Fruit fly (Drosophila melanogaster): ENCODE data around the gene Cp7Fc.
A peak's percentile ranks its signal among the peaks of the same experiment; 100 is the strongest.

Gene Cp7Fc

dm6 chrX:8455019-8455555 is 21.8 kb upstream of the Cp7Fc start, which contains the start of gene org-1 (continued):
- TF ChIP-seq fd64A (GFP tag; optimal IDR thresholded peaks at IDR 0.05) = peak; percentile 92
- TF ChIP-seq CG6689 (GFP tag; IDR thresholded peaks at IDR 0.05) = peak; percentile 98
- peak; percentile 96 for TF ChIP-seq sqz (GFP tag; optimal IDR thresholded peaks at IDR 0.05)
- TF ChIP-seq jigr1 (GFP tag; IDR thresholded peaks at IDR 0.05) = peak; percentile 97
- TF ChIP-seq seq (GFP tag; IDR thresholded peaks at IDR 0.05) = peak; percentile 97
- peak; percentile 92 for TF ChIP-seq CG2875 (GFP tag; optimal IDR thresholded peaks at IDR 0.05)
- peak; percentile 95 for TF ChIP-seq gsb-n (tag; optimal IDR thresholded peaks at IDR 0.05)
- TF ChIP-seq Kr (GFP tag; optimal IDR thresholded peaks at IDR 0.05) = peak; percentile 48
- TF ChIP-seq CG9215 (GFP tag; IDR thresholded peaks at IDR 0.05) = peak; percentile 93
- TF ChIP-seq Antp (GFP tag; optimal IDR thresholded peaks at IDR 0.05) = peak; percentile 84
- TF ChIP-seq danr (GFP tag; IDR thresholded peaks at IDR 0.05) = peak; percentile 95
- TF ChIP-seq ap (GFP tag; IDR thresholded peaks at IDR 0.05) = peak; percentile 97
- peak; percentile 61 for TF ChIP-seq TFAM (GFP tag; optimal IDR thresholded peaks at IDR 0.05)
- TF ChIP-seq CG10462 (GFP tag; optimal IDR thresholded peaks at IDR 0.05) = peak; percentile 91
- TF ChIP-seq CG3163 (GFP tag; optimal IDR thresholded peaks at IDR 0.05) = peak; percentile 61
- peak; percentile 97 for TF ChIP-seq CG4424 (GFP tag; optimal IDR thresholded peaks at IDR 0.05)
- peak; percentile 96 for TF ChIP-seq phol (tag; optimal IDR thresholded peaks at IDR 0.05)
- TF ChIP-seq ab (GFP tag; optimal IDR thresholded peaks at IDR 0.05) = peak; percentile 73
- peak; percentile 97 for TF ChIP-seq sim (GFP tag; IDR thresholded peaks at IDR 0.05)
- TF ChIP-seq Tbp (GFP tag; optimal IDR thresholded peaks at IDR 0.05) = no peak
- TF ChIP-seq peb (GFP tag; IDR thresholded peaks at IDR 0.05) = peak; percentile 96
- peak; percentile 98 for TF ChIP-seq CG10366 (GFP tag; IDR thresholded peaks at IDR 0.05)
- TF ChIP-seq CG2889 (GFP tag; IDR thresholded peaks at IDR 0.05) = peak; percentile 94
- TF ChIP-seq croc (GFP tag; conservative IDR thresholded peaks at IDR 0.05) = peak; percentile 98
- peak; percentile 91 for TF ChIP-seq NFAT (GFP tag; IDR thresholded peaks at IDR 0.05)
- no peak for TF ChIP-seq CG14860 (GFP tag; IDR thresholded peaks at IDR 0.05; ENCODE audit: partially characterized antibody)
- peak; percentile 94 for TF ChIP-seq salm (tag; optimal IDR thresholded peaks at IDR 0.05)
- no peak for TF ChIP-seq hth (optimal IDR thresholded peaks at IDR 0.05)
- no peak for TF ChIP-seq zf30C (GFP tag; optimal IDR thresholded peaks at IDR 0.05)
- TF ChIP-seq sug (tag; optimal IDR thresholded peaks at IDR 0.05) = peak; percentile 87
- no peak for TF ChIP-seq CG1832 (GFP tag; optimal IDR thresholded peaks at IDR 0.05)
- TF ChIP-seq stwl (tag; optimal IDR thresholded peaks at IDR 0.05) = peak; percentile 64
- TF ChIP-seq CG32532 (GFP tag; IDR thresholded peaks at IDR 0.05) = peak; percentile 96
- TF ChIP-seq aop (GFP tag; IDR thresholded peaks at IDR 0.05) = peak; percentile 93
- TF ChIP-seq prd (optimal IDR thresholded peaks at IDR 0.05) = no peak
- TF ChIP-seq prd (GFP tag; IDR thresholded peaks at IDR 0.05) = peak; percentile 99
- TF ChIP-seq C15 (GFP tag; IDR thresholded peaks at IDR 0.05) = peak; percentile 95
- no peak for TF ChIP-seq vnd (GFP tag; IDR thresholded peaks at IDR 0.05; ENCODE audit: partially characterized antibody)
- peak; percentile 85 for TF ChIP-seq mam (GFP tag; optimal IDR thresholded peaks at IDR 0.05)
- TF ChIP-seq unc-4 (GFP tag; IDR thresholded peaks at IDR 0.05; ENCODE audit: partially characterized antibody) = no peak
- peak; percentile 12 for TF ChIP-seq luna (GFP tag; optimal IDR thresholded peaks at IDR 0.05)
- peak; percentile 99 for TF ChIP-seq CG34422 (GFP tag; IDR thresholded peaks at IDR 0.05)
- TF ChIP-seq CG18262 (tag; optimal IDR thresholded peaks at IDR 0.05) = peak; percentile 96
- TF ChIP-seq CG12104 (GFP tag; optimal IDR thresholded peaks at IDR 0.05) = peak; percentile 82
- TF ChIP-seq kni (GFP tag; optimal IDR thresholded peaks at IDR 0.05) = peak; percentile 82
- no peak for TF ChIP-seq CG16813 (GFP tag; IDR thresholded peaks at IDR 0.05; ENCODE audit: partially characterized antibody)
- TF ChIP-seq sens-2 (GFP tag; IDR thresholded peaks at IDR 0.05) = peak; percentile 97
- peak; percentile 98 for TF ChIP-seq dysf (GFP tag; IDR thresholded peaks at IDR 0.05)
- peak; percentile 92 for TF ChIP-seq al (GFP tag; IDR thresholded peaks at IDR 0.05)
- TF ChIP-seq Eip74EF (GFP tag; optimal IDR thresholded peaks at IDR 0.05) = peak in 1 of 2 experiments; percentile 88
- peak; percentile 88 for TF ChIP-seq fd3F (GFP tag; optimal IDR thresholded peaks at IDR 0.05)
- TF ChIP-seq sr (GFP tag; IDR thresholded peaks at IDR 0.05) = peak; percentile 74; the same call in 2 of the 3 replicates
